Fruit fly (Drosophila melanogaster): Measurements from ENCODE around the gene Gs1l.

The Gs1l gene

DNA sequence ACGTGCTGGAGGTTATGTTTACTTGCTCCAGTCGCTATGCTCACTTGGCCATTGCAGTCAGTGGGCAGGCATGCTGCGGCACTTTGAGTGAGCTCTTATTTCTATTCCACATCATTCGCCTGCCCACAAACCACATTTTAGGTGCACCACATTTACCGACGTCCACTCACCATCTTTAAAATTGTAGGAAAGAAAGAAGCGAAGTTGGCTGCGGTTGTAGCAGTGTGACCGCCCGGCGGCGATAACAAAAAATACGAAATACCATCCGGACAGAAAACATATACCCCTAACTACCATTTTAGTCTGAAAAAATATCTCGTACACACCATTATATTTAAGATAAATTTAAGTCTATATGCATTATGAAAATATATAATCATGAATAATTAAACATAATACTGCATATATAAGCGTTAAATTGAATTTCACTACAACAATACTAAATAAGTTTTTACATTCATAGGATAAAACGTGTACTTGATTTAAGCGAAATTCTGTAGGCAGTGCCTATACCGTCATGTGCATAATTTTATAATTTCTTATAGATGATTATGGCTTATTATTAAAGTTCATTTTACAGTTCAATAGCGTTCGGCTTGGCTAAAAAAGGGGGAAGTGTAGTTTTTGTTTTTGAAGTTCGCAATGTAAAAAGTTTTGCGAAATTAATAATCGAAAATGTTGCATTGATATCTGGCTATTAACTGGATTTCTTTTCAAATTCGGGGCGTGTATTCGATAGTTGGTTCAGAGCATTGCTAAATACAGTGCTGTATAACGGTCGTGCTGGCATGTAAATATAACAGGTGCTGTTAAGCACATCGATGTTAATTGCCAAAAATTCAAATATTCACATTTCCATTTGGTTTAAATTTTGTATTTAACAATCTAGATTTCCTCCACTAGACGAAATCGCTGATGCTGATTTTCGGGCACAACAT is 1.8 kb upstream of the Gs1l start, which contains the start of gene RpL27A:
Gene RpL27A, minus strand, starts transcription at position 246 of the 938 bp plus-strand sequence.
- TF ChIP-seq CG5204 (GFP tag; optimal IDR thresholded peaks at IDR 0.05) (no peak), CG33017 (tag; optimal IDR thresholded peaks at IDR 0.05) (peak; percentile 61), Mnt (GFP tag; optimal IDR thresholded peaks at IDR 0.05) (peak; percentile 93), kay (GFP tag; ENCODE audit: borderline replicate concordance) (no peak), tj (GFP tag; optimal IDR thresholded peaks at IDR 0.05) (peak; percentile 54), bab1 (GFP tag; optimal IDR thresholded peaks at IDR 0.05) (peak; percentile 81), pad (GFP tag; optimal IDR thresholded peaks at IDR 0.05) (peak; percentile 51), toe (GFP tag; optimal IDR thresholded peaks at IDR 0.05) (peak; percentile 68), CG14711 (tag; optimal IDR thresholded peaks at IDR 0.05) (peak; percentile 53), Hr96 (GFP tag; optimal IDR thresholded peaks at IDR 0.05) (peak; percentile 77), Clk (GFP tag; optimal IDR thresholded peaks at IDR 0.05) (peak; percentile 30), CG11617 (GFP tag; optimal IDR thresholded peaks at IDR 0.05) (peak; percentile 88), ovo (GFP tag; optimal IDR thresholded peaks at IDR 0.05) (peak; percentile 72), CG1620 (GFP tag; optimal IDR thresholded peaks at IDR 0.05) (peak; percentile 68), cnc (optimal IDR thresholded peaks at IDR 0.05) (no peak), CG7045 (GFP tag; optimal IDR thresholded peaks at IDR 0.05) (peak; percentile 74), Crg-1 (GFP tag; optimal IDR thresholded peaks at IDR 0.05) (peak; percentile 70), cic (GFP tag; optimal IDR thresholded peaks at IDR 0.05) (peak; percentile 65), CG12768 (GFP tag; optimal IDR thresholded peaks at IDR 0.05) (peak; percentile 60), CG7101 (tag; optimal IDR thresholded peaks at IDR 0.05) (peak; percentile 85)

DNA sequence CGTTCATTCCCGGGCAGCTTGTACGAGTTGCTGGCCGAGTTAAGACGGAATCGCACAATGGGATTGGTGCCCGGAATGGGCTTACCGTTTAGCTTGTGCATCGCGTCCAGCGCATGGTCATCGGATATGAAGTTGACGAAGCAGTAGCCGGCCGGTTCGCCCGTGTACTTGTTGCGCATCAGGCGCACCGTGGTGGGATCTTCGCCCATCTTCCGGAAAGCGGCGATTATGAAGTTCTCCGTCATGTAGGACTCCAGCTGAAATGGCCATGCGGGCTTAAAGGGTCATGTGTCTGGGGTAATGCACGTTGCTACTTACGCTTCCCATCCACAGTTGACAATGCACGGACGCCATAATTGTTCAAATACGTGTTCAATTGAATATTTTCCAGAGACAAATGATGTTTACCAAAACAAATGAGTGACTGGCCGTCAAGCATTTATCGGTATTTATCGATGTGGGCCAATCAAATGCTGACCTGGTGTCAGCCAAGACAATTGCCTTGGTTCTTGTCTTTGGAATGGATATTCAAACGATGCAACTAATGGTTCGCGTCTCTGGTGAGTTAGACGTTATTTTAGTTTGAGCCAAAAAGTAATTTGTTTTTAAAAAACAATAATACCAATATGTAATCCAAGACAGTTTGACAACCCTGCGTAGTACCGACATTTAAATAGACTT is 2.5 kb downstream of the Gs1l start, which contains the start of the genes Secp43 and ND-B8:
Gene Secp43, minus strand, starts transcription at position 445 of the 681 bp plus-strand sequence.
Gene ND-B8, plus strand, starts transcription at position 618 of the 681 bp plus-strand sequence.
- TF ChIP-seq CG14711 (tag; optimal IDR thresholded peaks at IDR 0.05): peak; percentile 40
- no peak for TF ChIP-seq Hr96 (GFP tag; optimal IDR thresholded peaks at IDR 0.05)
- TF ChIP-seq toe (GFP tag; optimal IDR thresholded peaks at IDR 0.05): no peak
- no peak for TF ChIP-seq CG5204 (GFP tag; optimal IDR thresholded peaks at IDR 0.05)
- TF ChIP-seq CG7101 (tag; optimal IDR thresholded peaks at IDR 0.05): peak; percentile 34
- no peak for TF ChIP-seq CG7045 (GFP tag; optimal IDR thresholded peaks at IDR 0.05)
- TF ChIP-seq Mnt (GFP tag; optimal IDR thresholded peaks at IDR 0.05): peak; percentile 13
- no peak for TF ChIP-seq Clk (GFP tag; optimal IDR thresholded peaks at IDR 0.05)
- peak; percentile 32 for TF ChIP-seq Crg-1 (GFP tag; optimal IDR thresholded peaks at IDR 0.05)
- TF ChIP-seq bab1 (GFP tag; optimal IDR thresholded peaks at IDR 0.05): peak; percentile 54

DNA sequence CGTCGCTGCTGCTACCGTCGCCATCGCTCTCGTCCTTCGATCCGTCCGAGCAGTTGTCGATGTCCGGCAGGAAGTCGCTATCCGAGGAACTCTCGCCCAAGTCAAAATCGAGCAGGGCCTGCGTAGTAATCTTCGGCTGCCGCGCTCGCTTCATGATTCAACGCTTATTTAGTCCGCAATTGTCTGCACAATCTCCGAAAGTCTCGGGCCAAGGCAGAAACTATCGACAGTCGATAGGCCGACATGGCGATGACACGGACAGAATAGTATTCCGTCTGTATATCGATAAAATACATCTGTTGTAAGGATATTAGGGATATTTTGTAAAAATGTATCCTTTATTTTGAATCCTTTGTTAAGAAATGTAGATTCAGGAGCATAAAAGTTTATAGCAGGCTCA is 3.8 kb downstream of the Gs1l start, which contains the start of gene CG15439:
Gene CG15439, minus strand, starts transcription at position 241 of the 400 bp plus-strand sequence.
- TF ChIP-seq toe (GFP tag; optimal IDR thresholded peaks at IDR 0.05) (no peak), CG14711 (tag; optimal IDR thresholded peaks at IDR 0.05) (no peak), tj (GFP tag; optimal IDR thresholded peaks at IDR 0.05) (no peak), CG33017 (tag; optimal IDR thresholded peaks at IDR 0.05) (no peak), cic (GFP tag; optimal IDR thresholded peaks at IDR 0.05) (no peak), cnc (optimal IDR thresholded peaks at IDR 0.05) (no peak), pad (GFP tag; optimal IDR thresholded peaks at IDR 0.05) (no peak)

DNA sequence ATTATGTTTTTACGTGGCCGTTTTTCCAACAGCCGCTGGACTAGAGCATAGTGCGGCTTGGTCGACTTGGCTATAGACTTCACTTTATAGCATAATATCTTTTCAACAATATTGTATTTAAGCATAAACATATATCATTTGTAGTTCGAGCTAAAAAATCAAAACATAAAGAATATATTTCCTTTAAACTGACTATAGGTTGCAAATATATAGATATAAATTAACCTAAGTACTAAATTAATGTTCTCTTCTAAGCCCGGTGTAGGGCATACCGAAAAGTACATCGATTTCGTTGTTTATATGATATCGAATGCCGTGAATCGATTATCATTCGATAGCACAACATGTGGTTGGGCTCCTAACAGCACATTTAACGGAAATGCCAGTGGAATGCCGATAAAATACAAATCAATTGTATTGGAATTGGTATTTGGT is 8.0 kb downstream of the Gs1l start, which contains the start of gene MFS18:
Gene MFS18, minus strand, starts transcription at position 54 of the 435 bp plus-strand sequence.
- TF ChIP-seq tj (GFP tag; optimal IDR thresholded peaks at IDR 0.05): peak; percentile 63
- TF ChIP-seq toe (GFP tag; optimal IDR thresholded peaks at IDR 0.05): no peak
- peak; percentile 93 for TF ChIP-seq CG33017 (tag; optimal IDR thresholded peaks at IDR 0.05)
- TF ChIP-seq cnc (optimal IDR thresholded peaks at IDR 0.05): no peak
- peak; percentile 95 for TF ChIP-seq CG12768 (GFP tag; optimal IDR thresholded peaks at IDR 0.05)
- TF ChIP-seq Hr96 (GFP tag; optimal IDR thresholded peaks at IDR 0.05): no peak
- TF ChIP-seq CG1620 (GFP tag; optimal IDR thresholded peaks at IDR 0.05): peak; percentile 58
- no peak for TF ChIP-seq kay (GFP tag; ENCODE audit: borderline replicate concordance)
- peak; percentile 58 for TF ChIP-seq Clk (GFP tag; optimal IDR thresholded peaks at IDR 0.05)
- TF ChIP-seq pad (GFP tag; optimal IDR thresholded peaks at IDR 0.05): peak; percentile 76
- TF ChIP-seq Crg-1 (GFP tag; optimal IDR thresholded peaks at IDR 0.05): peak; percentile 57
- TF ChIP-seq ovo (GFP tag; optimal IDR thresholded peaks at IDR 0.05): peak; percentile 77
- TF ChIP-seq Mnt (GFP tag; optimal IDR thresholded peaks at IDR 0.05): peak; percentile 91
- peak; percentile 94 for TF ChIP-seq CG7101 (tag; optimal IDR thresholded peaks at IDR 0.05)
- TF ChIP-seq cic (GFP tag; optimal IDR thresholded peaks at IDR 0.05): peak; percentile 54
- TF ChIP-seq CG11617 (GFP tag; optimal IDR thresholded peaks at IDR 0.05): peak; percentile 90
- TF ChIP-seq CG5204 (GFP tag; optimal IDR thresholded peaks at IDR 0.05): no peak
- peak; percentile 97 for TF ChIP-seq CG14711 (tag; optimal IDR thresholded peaks at IDR 0.05)
- peak; percentile 96 for TF ChIP-seq bab1 (GFP tag; optimal IDR thresholded peaks at IDR 0.05)
- TF ChIP-seq CG7045 (GFP tag; optimal IDR thresholded peaks at IDR 0.05): peak; percentile 81

DNA sequence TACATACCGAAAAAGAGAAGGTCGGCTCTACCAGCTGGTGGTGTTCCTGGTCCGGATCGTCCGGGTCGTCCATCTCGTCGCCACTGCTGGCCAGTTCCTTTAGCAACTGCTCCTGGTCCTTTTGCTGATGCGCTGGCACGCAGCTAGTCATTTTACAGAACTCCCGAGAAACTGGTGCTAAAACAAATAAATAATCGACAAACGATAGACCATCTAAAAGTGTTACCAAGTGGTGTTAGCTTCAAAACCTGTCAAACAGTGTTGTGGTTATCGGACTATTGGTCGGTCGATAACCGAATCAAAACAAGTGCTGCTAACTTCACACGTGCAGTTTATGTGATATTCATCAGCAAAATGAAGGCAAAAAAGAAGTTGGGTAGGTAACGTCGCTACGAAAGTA is 12.2 kb downstream of the Gs1l start, which contains the start of the genes morgue and Elp3:
Gene morgue, minus strand, starts transcription at position 224 of the 400 bp plus-strand sequence.
Gene Elp3, plus strand, starts transcription at position 276 of the 400 bp plus-strand sequence.
- TF ChIP-seq Mnt (GFP tag; optimal IDR thresholded peaks at IDR 0.05) (peak; percentile 93), bab1 (GFP tag; optimal IDR thresholded peaks at IDR 0.05) (peak; percentile 29), kay (GFP tag; ENCODE audit: borderline replicate concordance) (no peak)
